Fruit fly (Drosophila melanogaster): ENCODE measurements around the gene Ddr.
A peak's percentile ranks its signal among the peaks of the same experiment; 100 is the strongest.

The Ddr gene

dm6 chr2L:6343084-6343873, 90.4 kb downstream of the Ddr start (continued):
- TF ChIP-seq CG7963 (GFP tag; IDR thresholded peaks at IDR 0.05; ENCODE audit: partially characterized antibody) (no peak), ci (GFP tag; IDR thresholded peaks at IDR 0.05) (no peak), Max (GFP tag; optimal IDR thresholded peaks at IDR 0.05) (peak; percentile 73), Lhr (GFP tag; optimal IDR thresholded peaks at IDR 0.05) (peak; percentile 16), nerfin-1 (tag; optimal IDR thresholded peaks at IDR 0.05) (peak; percentile 68), usp (GFP tag; optimal IDR thresholded peaks at IDR 0.05) (no peak), E2f1 (GFP tag; IDR thresholded peaks at IDR 0.05) (no peak), slbo (GFP tag; IDR thresholded peaks at IDR 0.05) (peak; percentile 58), CG11504 (tag; optimal IDR thresholded peaks at IDR 0.05) (no peak), CG2678 (tag; optimal IDR thresholded peaks at IDR 0.05) (peak; percentile 3), Atf3 (GFP tag; optimal IDR thresholded peaks at IDR 0.05) (no peak), Dfd (GFP tag; optimal IDR thresholded peaks at IDR 0.05) (no peak), Sox102F (GFP tag; optimal IDR thresholded peaks at IDR 0.05) (no peak), run (tag; optimal IDR thresholded peaks at IDR 0.05) (no peak), CG15696 (tag; optimal IDR thresholded peaks at IDR 0.05) (no peak), ERR (GFP tag; optimal IDR thresholded peaks at IDR 0.05) (no peak), CG14667 (GFP tag; IDR thresholded peaks at IDR 0.05) (no peak), cad (GFP tag; optimal IDR thresholded peaks at IDR 0.05) (no peak), jing (GFP tag; optimal IDR thresholded peaks at IDR 0.05) (no peak), CG7271 (tag; optimal IDR thresholded peaks at IDR 0.05) (no peak), BtbVII (GFP tag; optimal IDR thresholded peaks at IDR 0.05) (no peak), CG15269 (tag; optimal IDR thresholded peaks at IDR 0.05) (no peak), CG3726 (GFP tag; IDR thresholded peaks at IDR 0.05) (no peak), wek (GFP tag; optimal IDR thresholded peaks at IDR 0.05) (no peak), CG10209 (GFP tag; optimal IDR thresholded peaks at IDR 0.05) (no peak), disco-r (GFP tag; optimal IDR thresholded peaks at IDR 0.05) (no peak), CG10959 (GFP tag; IDR thresholded peaks at IDR 0.05) (no peak), eve (GFP tag; optimal IDR thresholded peaks at IDR 0.05) (no peak), Spps (tag; optimal IDR thresholded peaks at IDR 0.05) (no peak), CG9932 (GFP tag; IDR thresholded peaks at IDR 0.05) (no peak), Mes4 (GFP tag; optimal IDR thresholded peaks at IDR 0.05) (no peak), CG4820 (GFP tag; optimal IDR thresholded peaks at IDR 0.05) (no peak), Camta (GFP tag; optimal IDR thresholded peaks at IDR 0.05) (no peak), CG17186 (GFP tag; optimal IDR thresholded peaks at IDR 0.05) (peak; percentile 77), Oaz (GFP tag; IDR thresholded peaks at IDR 0.05) (no peak), CG3838 (GFP tag; optimal IDR thresholded peaks at IDR 0.05) (no peak), CG12236 (GFP tag; optimal IDR thresholded peaks at IDR 0.05) (no peak), stwl (tag; optimal IDR thresholded peaks at IDR 0.05) (peak; percentile 65), Gug (GFP tag; IDR thresholded peaks at IDR 0.05) (no peak), CG12104 (GFP tag; optimal IDR thresholded peaks at IDR 0.05) (no peak), maf-S (GFP tag; optimal IDR thresholded peaks at IDR 0.05) (no peak), CG17802 (tag; optimal IDR thresholded peaks at IDR 0.05) (no peak), MBD-R2 (GFP tag; IDR thresholded peaks at IDR 0.05) (peak; percentile 73), Gsc (GFP tag; IDR thresholded peaks at IDR 0.05) (no peak), Awh (GFP tag; IDR thresholded peaks at IDR 0.05) (no peak), dmrt99B (tag; optimal IDR thresholded peaks at IDR 0.05) (no peak), Dp (GFP tag; optimal IDR thresholded peaks at IDR 0.05) (peak; percentile 95), BEAF-32 (GFP tag; optimal IDR thresholded peaks at IDR 0.05) (peak; percentile 33), twi (tag; optimal IDR thresholded peaks at IDR 0.05) (no peak), lov (optimal IDR thresholded peaks at IDR 0.05) (no peak), lov (GFP tag; IDR thresholded peaks at IDR 0.05) (no peak)

Measured in whole organism, embryonic.